Worm (Caenorhabditis elegans): ENCODE results near the gene F09C12.8.
"Not testable (repeated sequence)": the region's sequence is repeated elsewhere in the genome, so short reads cannot be mapped to it uniquely, and the experiment has no call there.

The F09C12.8 gene

DNA sequence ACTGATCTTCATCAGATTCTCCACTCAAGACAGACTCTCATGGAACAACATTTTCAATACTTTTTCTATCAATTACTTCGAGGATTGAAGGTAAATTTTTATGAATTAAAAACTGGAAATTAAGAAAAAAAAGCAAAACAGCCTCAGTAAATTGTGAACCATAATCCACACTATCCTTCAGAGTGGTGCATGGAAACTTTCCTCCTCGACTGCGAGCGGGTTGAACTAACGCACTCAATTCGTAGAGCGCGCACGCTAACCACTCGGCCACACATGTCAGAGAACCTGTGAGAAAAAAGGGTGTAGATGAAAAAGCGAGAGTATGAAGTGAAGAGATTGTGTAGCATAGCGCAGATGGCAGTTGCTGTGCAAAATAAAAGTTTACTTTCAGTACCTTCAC is 7.2 kb upstream of the F09C12.8 start (continued):
- TF ChIP-seq zfh-2 (GFP tag; conservative IDR thresholded peaks at IDR 0.05) (no peak), repo-1 (tag; optimal IDR thresholded peaks at IDR 0.05) (peak; percentile 79), ZK185.1 (tag; optimal IDR thresholded peaks at IDR 0.05; ENCODE audit: poor library complexity, severe bottlenecking) (peak; percentile 94), F37B4.10 (GFP tag; IDR thresholded peaks at IDR 0.05) (no peak), F49E8.2 (tag; optimal IDR thresholded peaks at IDR 0.05; ENCODE audit: insufficient read depth) (peak; percentile 64), attf-5 (GFP tag; optimal IDR thresholded peaks at IDR 0.05) (peak; percentile 77), K12H6.12 (tag; optimal IDR thresholded peaks at IDR 0.05) (peak; percentile 64), mes-4 (tag; optimal IDR thresholded peaks at IDR 0.05) (peak; percentile 91), madf-10 (tag; optimal IDR thresholded peaks at IDR 0.05) (peak; percentile 83), hmg-1.2 (GFP tag; IDR thresholded peaks at IDR 0.05) (peak; percentile 85), ztf-26 (tag; optimal IDR thresholded peaks at IDR 0.05) (peak; percentile 86), ama-1 (optimal IDR thresholded peaks at IDR 0.05) (no peak), ama-1 (GFP tag; optimal IDR thresholded peaks at IDR 0.05) (peak; percentile 90 to 94), lin-40 (tag; optimal IDR thresholded peaks at IDR 0.05) (peak; percentile 78), die-1 (tag; optimal IDR thresholded peaks at IDR 0.05) (peak; percentile 95), T26A5.8 (tag; optimal IDR thresholded peaks at IDR 0.05) (peak; percentile 71), lin-54 (GFP tag; optimal IDR thresholded peaks at IDR 0.05) (peak; percentile 77), B0035.1 (tag; optimal IDR thresholded peaks at IDR 0.05) (peak; percentile 27), B0261.1 (tag; optimal IDR thresholded peaks at IDR 0.05) (peak; percentile 97), fkh-3 (tag; optimal IDR thresholded peaks at IDR 0.05) (peak; percentile 85), Y56A3A.18 (GFP tag; IDR thresholded peaks at IDR 0.05) (peak; percentile 83; the same call in 1 of the 2 replicates), ztf-18 (tag; optimal IDR thresholded peaks at IDR 0.05) (peak; percentile 81), ets-4 (GFP tag; optimal IDR thresholded peaks at IDR 0.05) (peak; percentile 67), dox-1 (GFP tag; IDR thresholded peaks at IDR 0.05) (peak; percentile 90; the same call in 1 of the 2 replicates), C17E4.6 (GFP tag; IDR thresholded peaks at IDR 0.05) (peak; percentile 63), mxl-1 (tag; optimal IDR thresholded peaks at IDR 0.05) (peak; percentile 95), dpl-1 (GFP tag; optimal IDR thresholded peaks at IDR 0.05) (peak; percentile 1), let-526 (GFP tag; IDR thresholded peaks at IDR 0.05) (peak; percentile 70), efl-1 (GFP tag; optimal IDR thresholded peaks at IDR 0.05) (no peak), ekl-4 (GFP tag; IDR thresholded peaks at IDR 0.05) (peak; percentile 89), egl-18 (GFP tag; IDR thresholded peaks at IDR 0.05) (0 out of 2 replicates have a peak, but pooled peaks have one; percentile 57), F33H1.4 (GFP tag; IDR thresholded peaks at IDR 0.05) (peak; percentile 46)

DNA sequence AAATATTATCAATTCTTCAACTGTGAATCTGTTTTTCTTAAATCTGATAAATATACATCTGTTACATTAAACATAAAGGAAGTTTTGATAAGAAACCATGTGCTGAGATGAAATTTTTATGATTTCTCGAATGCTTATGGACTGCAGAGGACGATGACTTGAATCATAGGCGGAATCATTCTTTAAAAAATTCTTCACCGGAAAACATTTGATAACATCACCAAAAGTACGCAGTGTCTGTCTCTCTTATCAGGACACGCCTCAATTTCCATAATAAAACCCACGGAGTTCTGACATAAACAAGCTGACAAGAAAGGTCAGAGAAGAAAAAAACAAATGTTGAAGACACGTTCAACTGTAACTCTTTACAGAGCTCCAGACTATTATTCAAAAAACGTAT is 2.5 kb upstream of the F09C12.8 start, which contains the start of gene F09C12.2:
TSS of gene F09C12.2 (plus strand) at position 320 of the 400 bp plus-strand sequence.
- TF ChIP-seq hlh-26 (GFP tag; conservative IDR thresholded peaks at IDR 0.05) (no peak), Y53F4B.3 (GFP tag; IDR thresholded peaks at IDR 0.05) (no peak), lsl-1 (GFP tag; optimal IDR thresholded peaks at IDR 0.05) (no peak), Y53G8AR.9 (GFP tag; conservative IDR thresholded peaks at IDR 0.05) (no peak), mcd-1 (GFP tag; IDR thresholded peaks at IDR 0.05) (no peak), K12H6.12 (tag; optimal IDR thresholded peaks at IDR 0.05) (no peak), athp-1 (tag; optimal IDR thresholded peaks at IDR 0.05) (no peak), ceh-27 (GFP tag; optimal IDR thresholded peaks at IDR 0.05) (no peak)

DNA sequence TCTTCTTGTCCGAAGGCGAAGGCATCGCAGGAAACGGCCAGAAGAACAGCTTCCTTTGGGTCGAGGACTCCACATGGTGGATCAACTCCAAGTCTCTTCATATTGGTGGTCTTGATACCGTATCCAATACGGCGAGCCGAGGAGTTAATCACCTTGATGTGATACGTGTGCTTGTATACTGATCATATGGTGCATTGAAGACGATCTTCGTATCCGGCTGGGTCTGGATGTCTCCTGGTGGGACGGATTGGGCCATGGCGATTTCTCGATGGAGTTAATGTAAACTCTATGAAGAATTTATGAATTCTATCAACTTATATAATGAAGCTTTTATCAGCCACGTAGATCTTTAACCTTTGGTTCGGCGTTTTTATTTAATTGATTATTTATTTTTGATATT is 3.1 kb downstream of the F09C12.8 start, which contains the start of gene msp-74:
TSS of gene msp-74 (minus strand) at position 101 of the 400 bp plus-strand sequence.
- TF ChIP-seq ets-4 (GFP tag; optimal IDR thresholded peaks at IDR 0.05); cebp-2 (GFP tag; IDR thresholded peaks at IDR 0.05); chd-7 (tag; optimal IDR thresholded peaks at IDR 0.05): not testable (repeated sequence)

Data from whole organism, young adult.